Worm (Caenorhabditis elegans): Measurements from ENCODE around the gene nhr-158.

ce11 chrV:3847268-3847667 is 26.7 kb downstream of the nhr-158 start, which contains the start of gene nhr-185:
- TF ChIP-seq ztf-11 (tag; optimal IDR thresholded peaks at IDR 0.05) (no peak), snpc-1.2 (GFP tag; IDR thresholded peaks at IDR 0.05) (no peak), ceh-32 (tag; optimal IDR thresholded peaks at IDR 0.05; ENCODE audit: poor library complexity) (no peak), zip-11 (GFP tag; IDR thresholded peaks at IDR 0.05) (no peak), hmg-1.1 (GFP tag; IDR thresholded peaks at IDR 0.05) (no peak), unc-39 (tag; optimal IDR thresholded peaks at IDR 0.05) (no peak)

Measured in whole organism, L4 larva.